Fruit fly (Drosophila melanogaster): Measurements from ENCODE around the gene CG18731.

Gene CG18731

dm6 chr3R:29699220-29699619, 25.6 kb upstream of the CG18731 start (continued):
- peak; percentile 35; the same call in 1 of the 2 replicates for TF ChIP-seq CG10366 (GFP tag; IDR thresholded peaks at IDR 0.05)
- no peak for TF ChIP-seq CTCF (GFP tag; optimal IDR thresholded peaks at IDR 0.05)
- no peak for TF ChIP-seq dimm (GFP tag; IDR thresholded peaks at IDR 0.05)
- no peak for TF ChIP-seq corto (GFP tag; optimal IDR thresholded peaks at IDR 0.05)
- no peak for TF ChIP-seq Hey (tag; optimal IDR thresholded peaks at IDR 0.05)
- no peak for TF ChIP-seq CG13287 (GFP tag; IDR thresholded peaks at IDR 0.05; ENCODE audit: partially characterized antibody)
- TF ChIP-seq fu2 (GFP tag; optimal IDR thresholded peaks at IDR 0.05): no peak
- no peak for TF ChIP-seq exex (tag; optimal IDR thresholded peaks at IDR 0.05)
- TF ChIP-seq CG11456 (GFP tag; IDR thresholded peaks at IDR 0.05): no peak
- TF ChIP-seq CG2129 (GFP tag; IDR thresholded peaks at IDR 0.05; ENCODE audit: partially characterized antibody): no peak
- TF ChIP-seq CG4424 (GFP tag; optimal IDR thresholded peaks at IDR 0.05): peak; percentile 45
- no peak for TF ChIP-seq CG6791 (GFP tag; IDR thresholded peaks at IDR 0.05; ENCODE audit: partially characterized antibody)
- TF ChIP-seq CG3065 (GFP tag; optimal IDR thresholded peaks at IDR 0.05): no peak
- no peak for TF ChIP-seq CG11398 (GFP tag; optimal IDR thresholded peaks at IDR 0.05)
- TF ChIP-seq CG11085 (GFP tag; IDR thresholded peaks at IDR 0.05): no peak
- TF ChIP-seq Chrac-16 (GFP tag; optimal IDR thresholded peaks at IDR 0.05): no peak
- TF ChIP-seq ham (GFP tag; IDR thresholded peaks at IDR 0.05): no peak
- TF ChIP-seq CG17359 (tag; optimal IDR thresholded peaks at IDR 0.05): no peak
- no peak for TF ChIP-seq cwo (GFP tag; optimal IDR thresholded peaks at IDR 0.05)
- TF ChIP-seq fd102C (GFP tag; optimal IDR thresholded peaks at IDR 0.05): no peak
- no peak for TF ChIP-seq da (GFP tag; optimal IDR thresholded peaks at IDR 0.05)
- TF ChIP-seq ci (GFP tag; IDR thresholded peaks at IDR 0.05): peak; percentile 48; the same call in 1 of the 3 replicates
- TF ChIP-seq pros (GFP tag; optimal IDR thresholded peaks at IDR 0.05): no peak
- no peak for TF ChIP-seq wek (GFP tag; optimal IDR thresholded peaks at IDR 0.05)
- no peak for TF ChIP-seq ro (GFP tag; IDR thresholded peaks at IDR 0.05)
- no peak for TF ChIP-seq abd-A (tag; optimal IDR thresholded peaks at IDR 0.05)
- no peak for TF ChIP-seq ato (GFP tag; IDR thresholded peaks at IDR 0.05; ENCODE audit: partially characterized antibody)
- 0 out of 2 replicates have a peak, but pooled peaks have one; percentile 10 for TF ChIP-seq CG31224 (GFP tag; IDR thresholded peaks at IDR 0.05)
- TF ChIP-seq CG14014 (GFP tag; IDR thresholded peaks at IDR 0.05): no peak
- no peak for TF ChIP-seq fru (optimal IDR thresholded peaks at IDR 0.05)
- no peak for TF ChIP-seq Abd-B (GFP tag; optimal IDR thresholded peaks at IDR 0.05)
- TF ChIP-seq bsh (GFP tag; optimal IDR thresholded peaks at IDR 0.05): peak in 1 of 2 experiments; percentile 50
- peak in 1 of 2 experiments; percentile 44 for TF ChIP-seq Pdp1 (GFP tag; optimal IDR thresholded peaks at IDR 0.05)
- peak in 1 of 2 experiments; percentile 13 for TF ChIP-seq Eip74EF (GFP tag; optimal IDR thresholded peaks at IDR 0.05)
- no peak for TF ChIP-seq zen (tag; optimal IDR thresholded peaks at IDR 0.05)
- no peak for TF ChIP-seq CG33557 (GFP tag; optimal IDR thresholded peaks at IDR 0.05)
- TF ChIP-seq slou (GFP tag; optimal IDR thresholded peaks at IDR 0.05): no peak
- no peak for TF ChIP-seq dm (GFP tag; optimal IDR thresholded peaks at IDR 0.05)
- TF ChIP-seq Ets65A (GFP tag): no peak
- no peak for TF ChIP-seq CG16815 (GFP tag; optimal IDR thresholded peaks at IDR 0.05)
- TF ChIP-seq PHDP (tag; optimal IDR thresholded peaks at IDR 0.05): no peak
- TF ChIP-seq bab2 (GFP tag; optimal IDR thresholded peaks at IDR 0.05): peak; percentile 37
- no peak for TF ChIP-seq CG30431 (GFP tag; optimal IDR thresholded peaks at IDR 0.05)
- no peak for TF ChIP-seq tup (GFP tag; optimal IDR thresholded peaks at IDR 0.05)
- no peak for TF ChIP-seq CG42726 (GFP tag; IDR thresholded peaks at IDR 0.05; ENCODE audit: partially characterized antibody)
- no peak for TF ChIP-seq CrebB (tag; optimal IDR thresholded peaks at IDR 0.05)
- no peak for TF ChIP-seq CG1832 (GFP tag; optimal IDR thresholded peaks at IDR 0.05)
- peak; percentile 65; the same call in 1 of the 3 replicates for TF ChIP-seq H15 (GFP tag; IDR thresholded peaks at IDR 0.05)
- TF ChIP-seq Camta (GFP tag; optimal IDR thresholded peaks at IDR 0.05): peak; percentile 46
- TF ChIP-seq Six4 (GFP tag; optimal IDR thresholded peaks at IDR 0.05): no peak
- TF ChIP-seq CG7357 (GFP tag; IDR thresholded peaks at IDR 0.05): peak; percentile 58; the same call in 2 of the 3 replicates

Measured in whole organism, embryonic.